Worm (Caenorhabditis elegans): ENCODE measurements around the gene mib-1.

DNA sequence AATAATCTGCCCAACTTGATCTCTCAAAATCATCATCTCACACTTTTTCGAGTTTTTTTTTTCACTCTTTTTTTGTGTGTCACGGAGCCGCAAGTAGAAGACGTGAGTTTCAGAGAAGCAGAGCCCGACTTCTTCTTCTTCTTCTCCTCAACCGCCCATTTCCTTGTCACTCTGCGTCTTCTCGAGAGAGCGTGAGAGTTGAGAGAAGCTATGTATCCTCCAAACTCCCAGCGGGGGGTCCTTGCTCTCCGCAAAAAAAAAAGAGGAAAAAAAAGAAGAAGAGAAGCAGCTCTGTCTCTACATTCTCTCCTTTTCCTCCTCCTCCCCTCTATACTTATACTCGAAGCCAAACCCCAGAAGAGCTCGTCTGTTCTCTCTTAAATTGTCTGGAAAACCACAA lies 43.9 kb upstream of the mib-1 start:
- TF ChIP-seq hnd-1 (tag; optimal IDR thresholded peaks at IDR 0.05): no peak
- no peak for TF ChIP-seq ceh-13 (GFP tag; optimal IDR thresholded peaks at IDR 0.05)
- TF ChIP-seq scrt-1 (GFP tag; IDR thresholded peaks at IDR 0.05): no peak
- TF ChIP-seq hmg-4 (GFP tag; optimal IDR thresholded peaks at IDR 0.05): no peak
- TF ChIP-seq ceh-36 (tag; optimal IDR thresholded peaks at IDR 0.05): no peak
- no peak for TF ChIP-seq aly-1 (tag; optimal IDR thresholded peaks at IDR 0.05)
- TF ChIP-seq hmbx-1 (tag; optimal IDR thresholded peaks at IDR 0.05): no peak
- TF ChIP-seq tra-4 (tag; optimal IDR thresholded peaks at IDR 0.05): no peak
- TF ChIP-seq pes-1 (GFP tag; IDR thresholded peaks at IDR 0.05): no peak
- TF ChIP-seq B0310.2 (tag; optimal IDR thresholded peaks at IDR 0.05): no peak

All from whole organism, early embryonic.